Worm (Caenorhabditis elegans) whole organism, late embryonic: ENCODE measurements around the gene npp-24.

ENCODE experiments used
- C08G9.2 ChIP-seq: sonication (generic microtip); optimal IDR thresholded peaks from 2 replicates; lab custom pipeline; 2016; ENCODE audit warnings: mild to moderate bottlenecking, missing genetic modification characterization, moderate library complexity, missing compliant biosample characterization
- T23F11.4 ChIP-seq: fragments of 200-800 bp; sonication (Bioruptor generic); optimal IDR thresholded peaks from 2 replicates; lab custom pipeline; 2018; ENCODE audit warnings: mild to moderate bottlenecking, missing genetic modification characterization, missing compliant biosample characterization
- Y22D7AL.16 ChIP-seq: sonication (generic microtip); optimal IDR thresholded peaks from 2 replicates; lab custom pipeline; 2016; ENCODE audit warnings: missing genetic modification characterization, missing compliant biosample characterization
- ceh-31 ChIP-seq: sonication (generic microtip); optimal IDR thresholded peaks from 2 replicates; lab custom pipeline; 2016; ENCODE audit warnings: missing genetic modification characterization, missing compliant biosample characterization
- ceh-34 ChIP-seq: sonication (generic microtip); optimal IDR thresholded peaks from 2 replicates; lab custom pipeline; 2016; ENCODE audit warnings: mild to moderate bottlenecking, missing genetic modification characterization, missing compliant biosample characterization
- elt-2 ChIP-seq: sonication (generic microtip); optimal IDR thresholded peaks from 2 replicates; lab custom pipeline; 2016; ENCODE audit warnings: missing genetic modification reagents, missing genetic modification characterization, missing compliant biosample characterization
- elt-4 ChIP-seq: sonication (generic microtip); optimal IDR thresholded peaks from 2 replicates; lab custom pipeline; 2016; ENCODE audit warnings: missing genetic modification characterization, missing compliant biosample characterization
- eyg-1 ChIP-seq: sonication (generic microtip); optimal IDR thresholded peaks from 2 replicates; lab custom pipeline; 2016; ENCODE audit warnings: missing genotype, missing genetic modification characterization, missing compliant biosample characterization
- fkh-10 ChIP-seq: fragments of 150-350 bp; optimal IDR thresholded peaks from 2 replicates; lab custom pipeline; 2014; ENCODE audit warnings: missing biosample characterization, missing genetic modification reagents, missing genetic modification characterization
- fkh-6 ChIP-seq: sonication (generic microtip); optimal IDR thresholded peaks from 2 replicates; lab custom pipeline; 2016; ENCODE audit warnings: missing genetic modification characterization, missing compliant biosample characterization
- hlh-13 ChIP-seq: fragments of 200-800 bp; sonication (Bioruptor generic); optimal IDR thresholded peaks from 2 replicates; lab custom pipeline; 2018; ENCODE audit warnings: mild to moderate bottlenecking, missing genetic modification characterization, missing compliant biosample characterization
- hlh-15 ChIP-seq: sonication (generic microtip); optimal IDR thresholded peaks from 2 replicates; lab custom pipeline; 2016; ENCODE audit warnings: missing genetic modification characterization, missing compliant biosample characterization
- hlh-30 ChIP-seq: sonication (generic microtip); optimal IDR thresholded peaks from 2 replicates; lab custom pipeline; 2017; ENCODE audit warnings: antibody characterized with exemption, missing genetic modification characterization, missing compliant biosample characterization; ENCODE audit not compliant: insufficient read depth
- lin-11 ChIP-seq: fragments of 200-800 bp; sonication (Bioruptor generic); optimal IDR thresholded peaks from 2 replicates; lab custom pipeline; 2018; ENCODE audit warnings: mild to moderate bottlenecking, missing genetic modification characterization, missing compliant biosample characterization
- npax-4 ChIP-seq: sonication (generic microtip); optimal IDR thresholded peaks from 2 replicates; lab custom pipeline; 2016; ENCODE audit warnings: missing genetic modification characterization, missing compliant biosample characterization
- odd-2 ChIP-seq: sonication (generic microtip); optimal IDR thresholded peaks from 2 replicates; lab custom pipeline; 2017; ENCODE audit warnings: antibody characterized with exemption, mild to moderate bottlenecking, missing genetic modification characterization, missing compliant biosample characterization
- pag-3 ChIP-seq: sonication (generic microtip); optimal IDR thresholded peaks from 2 replicates; lab custom pipeline; 2016; ENCODE audit warnings: missing compliant biosample characterization, missing genetic modification characterization, borderline replicate concordance
- pax-1 ChIP-seq: fragments of 150-350 bp; optimal IDR thresholded peaks from 2 replicates; lab custom pipeline; 2014; ENCODE audit warnings: missing biosample characterization, missing genetic modification characterization
- pha-2 ChIP-seq: sonication (generic microtip); optimal IDR thresholded peaks from 2 replicates; lab custom pipeline; 2017; ENCODE audit warnings: mild to moderate bottlenecking, missing genetic modification characterization, missing compliant biosample characterization
- pha-4 ChIP-seq: fragments of 150-350 bp; optimal IDR thresholded peaks from 2 replicates; lab custom pipeline; 2018; ENCODE audit warnings: missing biosample characterization, missing genetic modification reagents, missing genetic modification characterization
- ref-2 ChIP-seq: sonication (generic microtip); optimal IDR thresholded peaks from 2 replicates; lab custom pipeline; 2016; ENCODE audit warnings: missing genetic modification characterization, missing compliant biosample characterization
- rnt-1 ChIP-seq: sonication (generic microtip); optimal IDR thresholded peaks from 2 replicates; lab custom pipeline; 2016; ENCODE audit warnings: missing genetic modification characterization, missing compliant biosample characterization
- sdc-2 ChIP-seq: sonication (generic microtip); optimal IDR thresholded peaks from 2 replicates; lab custom pipeline; 2016; ENCODE audit warnings: missing genotype, missing genetic modification characterization, missing compliant biosample characterization
- tbx-2 ChIP-seq: sonication (generic microtip); optimal IDR thresholded peaks from 2 replicates; lab custom pipeline; 2016; ENCODE audit warnings: missing genetic modification characterization, missing compliant biosample characterization
- unc-42 ChIP-seq: sonication (generic microtip); optimal IDR thresholded peaks from 2 replicates; lab custom pipeline; 2016; ENCODE audit warnings: missing genotype, missing genetic modification characterization, missing compliant biosample characterization
- unc-55 ChIP-seq: sonication (generic microtip); optimal IDR thresholded peaks from 2 replicates; lab custom pipeline; 2017; ENCODE audit warnings: missing biosample characterization, missing genetic modification reagents, missing genetic modification characterization
- unc-86 ChIP-seq: sonication (generic microtip); optimal IDR thresholded peaks from 2 replicates; lab custom pipeline; 2016; ENCODE audit warnings: missing genetic modification characterization, missing compliant biosample characterization

The npp-24 gene

ce11 chrII:5505820-5506287 lies at the start of gene npp-24:
Gene npp-24, plus strand, starts transcription at chrII:5505870.
- TF ChIP-seq elt-2 (tag; lab: Kevin White, UChicago) (peak; percentile 6), pag-3 (tag; lab: Kevin White, UChicago) (no peak)

- TF ChIP-seq fkh-10 (GFP tag; lab: Kevin White, UChicago) (no peak), odd-2 (tag; lab: Kevin White, UChicago) (no peak), ref-2 (tag; lab: Kevin White, UChicago) (no peak), elt-4 (tag; lab: Kevin White, UChicago) (no peak), hlh-15 (no peak), pha-2 (tag; lab: Kevin White, UChicago) (no peak), T23F11.4 (GFP tag; lab: Kevin White, UChicago) (no peak), ceh-34 (no peak), npax-4 (no peak), pha-4 (tag; lab: Kevin White, UChicago) (no peak)
Measured at ce11 chrII:5458683-5459410, 46.8 kb upstream of the npp-24 start.

- TF ChIP-seq rnt-1 (tag; lab: Kevin White, UChicago), result no peak
- peak; percentile 42 for TF ChIP-seq elt-2 (tag; lab: Kevin White, UChicago)
- TF ChIP-seq pax-1 (tag; lab: Kevin White, UChicago), result no peak
Measured at ce11 chrII:5459534-5459933, 46.1 kb upstream of the npp-24 start.

- TF ChIP-seq rnt-1 (tag; lab: Kevin White, UChicago) (peak; percentile 9), tbx-2 (tag; lab: Kevin White, UChicago) (peak; percentile 19), elt-2 (tag; lab: Kevin White, UChicago) (peak; percentile 34), ceh-31 (tag; lab: Kevin White, UChicago) (peak; percentile 2), unc-55 (GFP tag; lab: Kevin White, UChicago) (peak; percentile 37), fkh-6 (tag; lab: Kevin White, UChicago) (no peak), hlh-30 (peak; percentile 7), ceh-34 (peak; percentile 30), sdc-2 (tag; lab: Kevin White, UChicago) (no peak)
Measured at ce11 chrII:5460911-5461310, 44.8 kb upstream of the npp-24 start.

ce11 chrII:5463692-5464300 lies 41.9 kb upstream of the npp-24 start:
- TF ChIP-seq pag-3 (tag; lab: Kevin White, UChicago) (no peak), eyg-1 (tag; lab: Kevin White, UChicago) (no peak), unc-55 (GFP tag; lab: Kevin White, UChicago) (peak; percentile 34)

ce11 chrII:5465729-5466408 lies 39.8 kb upstream of the npp-24 start, which contains the start of gene clr-1:
Gene clr-1, plus strand, starts transcription at chrII:5466358.
- TF ChIP-seq pax-1 (tag; lab: Kevin White, UChicago) (no peak), lin-11 (tag; lab: Kevin White, UChicago) (no peak), unc-55 (GFP tag; lab: Kevin White, UChicago) (peak; percentile 48), hlh-13 (GFP tag; lab: Kevin White, UChicago) (no peak), Y22D7AL.16 (no peak)
- TF ChIP-seq, all 69 proteins: peak for 1

ce11 chrII:5473946-5474423 lies 31.7 kb upstream of the npp-24 start, which contains the start of gene mrps-16:
Gene mrps-16, plus strand, starts transcription at chrII:5474373.
- TF ChIP-seq unc-42 (tag; lab: Kevin White, UChicago) (peak; percentile 53), eyg-1 (tag; lab: Kevin White, UChicago) (no peak), pha-2 (tag; lab: Kevin White, UChicago) (no peak), C08G9.2 (tag; lab: Kevin White, UChicago) (no peak), unc-86 (peak; percentile 1)
